Fruit fly (Drosophila melanogaster) whole organism, prepupa: Measurements from ENCODE around the gene ninaE.

Experiments used
- CG10669 ChIP-seq: fragments of 200-800 bp; sonication (Bioruptor generic); optimal IDR thresholded peaks from 3 replicates; lab custom pipeline; 2018; ENCODE audit warnings: missing biosample characterization, mild to moderate bottlenecking, missing genetic modification characterization, moderate library complexity
- CG11762 ChIP-seq: fragments of 200-800 bp; sonication (Bioruptor generic); optimal IDR thresholded peaks from 3 replicates; lab custom pipeline; 2016; ENCODE audit warnings: missing biosample characterization, missing genetic modification characterization; ENCODE audit not compliant: insufficient read depth
- CG1621 ChIP-seq: fragments of 200-800 bp; sonication (Bioruptor generic); optimal IDR thresholded peaks from 3 replicates; lab custom pipeline; 2018; ENCODE audit warnings: missing biosample characterization, mild to moderate bottlenecking, missing genetic modification characterization
- CG16779 ChIP-seq: fragments of 200-800 bp; sonication (Bioruptor generic); optimal IDR thresholded peaks from 3 replicates; lab custom pipeline; 2017; ENCODE audit warnings: missing biosample characterization, mild to moderate bottlenecking, missing genetic modification characterization
- CG32006 ChIP-seq: fragments of 200-800 bp; sonication (Bioruptor generic); optimal IDR thresholded peaks from 3 replicates; lab custom pipeline; 2017; ENCODE audit warnings: missing biosample characterization, mild to moderate bottlenecking, missing genetic modification characterization
- CG34406 ChIP-seq: fragments of 200-800 bp; sonication (Bioruptor generic); optimal IDR thresholded peaks from 3 replicates; lab custom pipeline; 2016; ENCODE audit warnings: missing biosample characterization, missing genetic modification characterization
- CG4318 ChIP-seq: fragments of 200-800 bp; sonication (Bioruptor generic); optimal IDR thresholded peaks from 3 replicates; lab custom pipeline; 2017; ENCODE audit warnings: missing biosample characterization, mild to moderate bottlenecking, missing genetic modification characterization
- CG6163 ChIP-seq: fragments of 200-800 bp; sonication (Bioruptor generic); IDR thresholded peaks from 3 replicates; pipeline ENCODE4 v1.3.6; 2022; ENCODE audit warnings: missing biosample characterization, missing genetic modification characterization
- CG6276 ChIP-seq: fragments of 200-800 bp; sonication (Bioruptor generic); optimal IDR thresholded peaks from 2 replicates; lab custom pipeline; 2017; ENCODE audit warnings: missing biosample characterization, mild to moderate bottlenecking, missing genetic modification characterization
- CG7368 ChIP-seq: fragments of 200-800 bp; sonication (Bioruptor generic); optimal IDR thresholded peaks from 3 replicates; lab custom pipeline; 2016; ENCODE audit warnings: missing biosample characterization, missing genetic modification characterization
- CG8119 ChIP-seq: fragments of 200-800 bp; sonication (Bioruptor generic); IDR thresholded peaks from 3 replicates; pipeline ENCODE4 v1.3.6; 2022; ENCODE audit warnings: missing biosample characterization, missing genetic modification characterization
- CG8632 ChIP-seq: fragments of 200-800 bp; sonication (Bioruptor generic); optimal IDR thresholded peaks from 3 replicates; lab custom pipeline; 2016; ENCODE audit warnings: missing biosample characterization, missing genetic modification characterization
- Eip75B ChIP-seq: fragments of 200-800 bp; sonication (Bioruptor generic); optimal IDR thresholded peaks from 3 replicates; lab custom pipeline; 2016; ENCODE audit warnings: missing biosample characterization, missing genetic modification characterization
- Eip78C ChIP-seq: fragments of 200-800 bp; sonication (Bioruptor generic); peaks from one replicate; lab custom pipeline; 2016; ENCODE audit warnings: missing biosample characterization, missing genetic modification characterization
- Eip93F ChIP-seq: fragments of 200-800 bp; sonication (Bioruptor generic); optimal IDR thresholded peaks from 2 replicates; lab custom pipeline; 2016; ENCODE audit warnings: missing biosample characterization, mild to moderate bottlenecking, missing genetic modification characterization
- Ets21C ChIP-seq: fragments of 200-800 bp; sonication (Bioruptor generic); optimal IDR thresholded peaks from 3 replicates; lab custom pipeline; 2016; ENCODE audit warnings: missing biosample characterization, missing genetic modification characterization
- Ets96B ChIP-seq: fragments of 200-800 bp; optimal IDR thresholded peaks from 2 replicates; lab custom pipeline; 2019; ENCODE audit warnings: missing biosample characterization, mild to moderate bottlenecking, missing genetic modification characterization, moderate library complexity
- Hr38 ChIP-seq: sonication (Bioruptor generic); optimal IDR thresholded peaks from 2 replicates; lab custom pipeline; 2016; ENCODE audit warnings: missing biosample characterization, missing genetic modification characterization
- Hr39 ChIP-seq: fragments of 200-800 bp; sonication (Bioruptor generic); optimal IDR thresholded peaks from 2 replicates; lab custom pipeline; 2016; ENCODE audit warnings: missing biosample characterization, missing genetic modification characterization
- Hr4 ChIP-seq: fragments of 200-800 bp; sonication (Bioruptor generic); optimal IDR thresholded peaks from 3 replicates; lab custom pipeline; 2016; ENCODE audit warnings: missing biosample characterization, missing genetic modification characterization
- Met ChIP-seq: fragments of 200-800 bp; sonication (Bioruptor generic); optimal IDR thresholded peaks from 3 replicates; lab custom pipeline; 2016; ENCODE audit warnings: missing biosample characterization, missing genetic modification characterization
- OdsH ChIP-seq: fragments of 200-800 bp; sonication (Bioruptor generic); optimal IDR thresholded peaks from 3 replicates; lab custom pipeline; 2016; ENCODE audit warnings: missing biosample characterization, missing genetic modification characterization
- Smox ChIP-seq: fragments of 200-800 bp; sonication (Bioruptor generic); optimal IDR thresholded peaks from 3 replicates; lab custom pipeline; 2016; ENCODE audit warnings: missing biosample characterization, missing genetic modification characterization
- Sox102F ChIP-seq: fragments of 200-800 bp; sonication (Bioruptor generic); optimal IDR thresholded peaks from 2 replicates; lab custom pipeline; 2016; ENCODE audit warnings: missing biosample characterization, mild to moderate bottlenecking, missing genetic modification characterization
- Sox15 ChIP-seq: fragments of 200-800 bp; sonication (Bioruptor generic); optimal IDR thresholded peaks from 3 replicates; lab custom pipeline; 2016; ENCODE audit warnings: missing biosample characterization, missing genetic modification characterization
- achi ChIP-seq: fragments of 200-800 bp; sonication (Bioruptor generic); optimal IDR thresholded peaks from 3 replicates; lab custom pipeline; 2016; ENCODE audit warnings: missing biosample characterization, missing genetic modification characterization
- cyc ChIP-seq: fragments of 200-800 bp; sonication (Bioruptor generic); optimal IDR thresholded peaks from 3 replicates; lab custom pipeline; 2016; ENCODE audit warnings: missing biosample characterization, missing genetic modification characterization
- dac ChIP-seq: fragments of 200-800 bp; sonication (Bioruptor generic); optimal IDR thresholded peaks from 2 replicates; lab custom pipeline; 2017; ENCODE audit warnings: missing biosample characterization, mild to moderate bottlenecking, missing genetic modification characterization
- eg ChIP-seq: fragments of 200-800 bp; sonication (Bioruptor generic); IDR thresholded peaks from 3 replicates; pipeline ENCODE4 v1.3.6; 2022; ENCODE audit warnings: missing biosample characterization, missing genetic modification characterization
- fd59A ChIP-seq: fragments of 200-800 bp; sonication (Bioruptor generic); optimal IDR thresholded peaks from 2 replicates; lab custom pipeline; 2017; ENCODE audit warnings: missing biosample characterization, mild to moderate bottlenecking, missing genetic modification characterization, missing genetic modification reagents
- fd85E ChIP-seq: fragments of 200-800 bp; sonication (Bioruptor generic); optimal IDR thresholded peaks from 3 replicates; lab custom pipeline; 2016; ENCODE audit warnings: missing biosample characterization, missing genetic modification characterization
- pdm3 ChIP-seq: fragments of 200-800 bp; sonication (Bioruptor generic); optimal IDR thresholded peaks from 3 replicates; lab custom pipeline; 2016; ENCODE audit warnings: missing biosample characterization, missing genetic modification characterization
- salr ChIP-seq, 2 experiments: fragments of 200-800 bp; sonication (Bioruptor generic); optimal IDR thresholded peaks; 3 replicates each; lab custom pipeline; 2016 to 2018; ENCODE audit warnings: missing biosample characterization in 2 of 2, missing genetic modification characterization in 2 of 2, mild to moderate bottlenecking in 1 of 2
- spab ChIP-seq: fragments of 200-800 bp; sonication (Bioruptor generic); optimal IDR thresholded peaks from 2 replicates; lab custom pipeline; 2017; ENCODE audit warnings: missing biosample characterization, mild to moderate bottlenecking, missing genetic modification characterization, missing genetic modification reagents
- topi ChIP-seq: fragments of 200-800 bp; sonication (Bioruptor generic); optimal IDR thresholded peaks from 3 replicates; lab custom pipeline; 2016; ENCODE audit warnings: missing biosample characterization, missing genetic modification characterization

Gene ninaE

dm6 chr3R:19846870-19847590, 41.0 kb downstream of the ninaE start, which contains the start of gene MICU3 (continued):
- no peak for TF ChIP-seq CG34406
- no peak; the same call in 2 of the 3 replicates for TF ChIP-seq eg (GFP tag; lab: Robert Waterston, UW)
- TF ChIP-seq CG1621 (tag; lab: Kevin White, UChicago), result no peak
- no peak for TF ChIP-seq CG10669 (GFP tag; lab: Kevin White, UChicago)
- TF ChIP-seq Hr39 (GFP tag; lab: Kevin White, UChicago), result no peak
- TF ChIP-seq CG16779 (tag; lab: Kevin White, UChicago), result no peak
- no peak for TF ChIP-seq Sox102F (GFP tag; lab: Kevin White, UChicago)
- no peak for TF ChIP-seq Eip75B (GFP tag; lab: Kevin White, UChicago)
- no peak for TF ChIP-seq CG6276 (GFP tag; lab: Kevin White, UChicago)
- TF ChIP-seq Eip93F (GFP tag; lab: Kevin White, UChicago), result no peak
- TF ChIP-seq Met (GFP tag; lab: Kevin White, UChicago), result no peak
- peak; percentile 50 for TF ChIP-seq topi
- peak; percentile 7 for TF ChIP-seq fd59A (GFP tag; lab: Kevin White, UChicago)
- TF ChIP-seq spab (GFP tag; lab: Kevin White, UChicago), result no peak
- no peak for TF ChIP-seq OdsH (GFP tag; lab: Kevin White, UChicago)
- TF ChIP-seq Ets21C (GFP tag; lab: Kevin White, UChicago), result peak; percentile 30
- TF ChIP-seq CG32006, result no peak
- peak; percentile 64; the same call in 1 of the 3 replicates for TF ChIP-seq CG6163 (GFP tag; lab: Robert Waterston, UW)
- TF ChIP-seq cyc (GFP tag; lab: Kevin White, UChicago), result peak; percentile 66
- no peak for TF ChIP-seq Smox
- peak; percentile 15 for TF ChIP-seq CG11762
- TF ChIP-seq CG8632 (GFP tag; lab: Kevin White, UChicago), result peak; percentile 22
- no peak for TF ChIP-seq Hr4 (GFP tag; lab: Kevin White, UChicago)
- TF ChIP-seq Ets96B (tag; lab: Kevin White, UChicago), result no peak

- peak; percentile 23 for TF ChIP-seq Eip78C (GFP tag; lab: Kevin White, UChicago)
- TF ChIP-seq Sox15 (GFP tag; lab: Kevin White, UChicago), result no peak
- no peak for TF ChIP-seq CG11762
Observed at dm6 chr3R:19843888-19844287, 44.1 kb downstream of the ninaE start.

- no peak for TF ChIP-seq CG4318
- TF ChIP-seq OdsH (GFP tag; lab: Kevin White, UChicago), result no peak
- TF ChIP-seq CG8119, result no peak
- TF ChIP-seq CG32006, result no peak
Observed at dm6 chr3R:19840545-19840944, 47.5 kb downstream of the ninaE start, which contains the start of gene CG31459. CG31459 (plus strand) TSS chr3R:19840845.

dm6 chr3R:19838925-19839601, 48.9 kb downstream of the ninaE start:
- TF ChIP-seq dac (GFP tag; lab: Kevin White, UChicago) (no peak), Sox15 (GFP tag; lab: Kevin White, UChicago) (no peak), Smox (no peak), Eip75B (GFP tag; lab: Kevin White, UChicago) (no peak), fd85E (GFP tag; lab: Kevin White, UChicago) (no peak), pdm3 (GFP tag; lab: Kevin White, UChicago) (no peak), achi (no peak), Hr38 (no peak), salr (GFP tag; optimal IDR thresholded peaks at IDR 0.05; lab: Kevin White, UChicago) (no peak), CG7368 (GFP tag; lab: Kevin White, UChicago) (no peak)
